Worm (Caenorhabditis elegans) whole organism, midembryonic: ENCODE data around the gene C53B7.3.

Experiments used
- T22C8.4 ChIP-seq: fragments of 200-800 bp; sonication (Bioruptor generic); IDR thresholded peaks from 2 replicates; pipeline ENCODE4 v1.3.6; 2022; ENCODE audit warnings: missing genetic modification characterization, missing compliant biosample characterization
- klf-2 ChIP-seq: fragments of 200-800 bp; sonication (Bioruptor generic); conservative IDR thresholded peaks from 2 replicates; pipeline ENCODE4 v1.3.6; 2022; ENCODE audit warnings: missing genetic modification reagents, missing genetic modification characterization, missing compliant biosample characterization
- ref-1 ChIP-seq: fragments of 200-800 bp; sonication (Bioruptor generic); conservative IDR thresholded peaks from 2 replicates; pipeline ENCODE4 v1.3.6; 2022; ENCODE audit warnings: missing genetic modification reagents, missing genetic modification characterization, missing compliant biosample characterization

DNA sequence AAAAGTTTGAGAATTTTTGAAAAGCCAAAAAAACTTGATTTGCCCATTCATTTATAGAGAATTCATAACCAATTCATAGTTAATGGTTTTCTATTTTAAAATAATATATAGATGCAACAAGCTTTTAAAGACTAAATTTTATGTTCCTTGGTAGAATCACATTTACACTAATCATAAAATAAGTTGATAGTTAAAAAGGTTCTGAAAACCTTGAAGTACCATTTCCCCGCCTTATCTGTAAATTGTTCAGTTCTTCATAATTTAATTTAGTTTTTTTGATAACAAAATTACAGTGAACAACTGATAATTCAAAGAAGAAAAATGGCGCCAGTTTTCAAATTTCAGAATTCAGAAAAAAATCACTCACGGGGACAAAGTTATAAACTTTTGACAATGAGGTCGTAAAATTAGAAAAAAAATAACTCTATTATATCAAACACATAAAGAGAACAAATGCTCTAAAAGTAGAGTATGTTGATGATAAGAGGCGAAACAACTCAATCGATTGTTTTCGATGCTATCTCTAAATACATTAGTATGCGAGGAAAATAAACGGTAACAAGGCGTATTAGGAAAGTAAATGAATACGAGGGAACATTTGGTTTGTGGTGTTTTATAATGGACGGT, 40.8 kb downstream of the C53B7.3 start, which contains the start of gene F41C6.7:
- TF ChIP-seq T22C8.4 (GFP tag; lab: Robert Waterston, UW) (no peak), ref-1 (GFP tag; lab: Robert Waterston, UW) (no peak), klf-2 (GFP tag; lab: Robert Waterston, UW) (no peak)
